Worm (Caenorhabditis elegans): ENCODE measurements around the gene T16G1.6.

The T16G1.6 gene

DNA sequence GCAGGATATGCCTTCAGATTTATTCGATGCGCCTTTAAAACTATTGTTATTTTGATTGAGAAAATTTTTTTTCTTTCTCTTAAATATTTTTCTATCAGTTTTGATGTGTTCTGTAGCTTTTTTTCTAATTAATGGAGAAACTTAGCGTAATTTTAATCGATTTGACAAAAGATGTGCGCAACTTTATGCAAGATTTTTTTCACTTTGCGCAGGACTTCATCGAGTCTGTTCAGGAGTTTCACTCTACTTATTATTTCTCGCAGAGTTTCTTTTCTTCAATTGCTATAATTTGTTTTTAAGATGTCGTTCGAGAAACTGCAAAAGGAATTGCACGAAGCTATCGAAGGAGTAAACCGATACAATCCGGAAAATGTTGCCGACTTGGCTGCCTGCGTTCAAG lies 16.7 kb upstream of the T16G1.6 start, which contains the start of gene eif-3.K:
Gene eif-3.K (plus strand): TSS at position 301 of the 400 bp plus-strand sequence.
- TF ChIP-seq tab-1 (GFP tag; IDR thresholded peaks at IDR 0.05) (no peak), ztf-23 (GFP tag; IDR thresholded peaks at IDR 0.05) (no peak), T22C8.4 (GFP tag; IDR thresholded peaks at IDR 0.05) (no peak), cog-1 (tag; optimal IDR thresholded peaks at IDR 0.05) (no peak), klf-2 (GFP tag; conservative IDR thresholded peaks at IDR 0.05) (no peak), ztf-29 (GFP tag; IDR thresholded peaks at IDR 0.05) (no peak), ref-1 (GFP tag; conservative IDR thresholded peaks at IDR 0.05) (no peak), med-1 (GFP tag; optimal IDR thresholded peaks at IDR 0.05; ENCODE audit: insufficient read depth) (no peak), flt-1 (GFP tag; IDR thresholded peaks at IDR 0.05) (no peak)

DNA sequence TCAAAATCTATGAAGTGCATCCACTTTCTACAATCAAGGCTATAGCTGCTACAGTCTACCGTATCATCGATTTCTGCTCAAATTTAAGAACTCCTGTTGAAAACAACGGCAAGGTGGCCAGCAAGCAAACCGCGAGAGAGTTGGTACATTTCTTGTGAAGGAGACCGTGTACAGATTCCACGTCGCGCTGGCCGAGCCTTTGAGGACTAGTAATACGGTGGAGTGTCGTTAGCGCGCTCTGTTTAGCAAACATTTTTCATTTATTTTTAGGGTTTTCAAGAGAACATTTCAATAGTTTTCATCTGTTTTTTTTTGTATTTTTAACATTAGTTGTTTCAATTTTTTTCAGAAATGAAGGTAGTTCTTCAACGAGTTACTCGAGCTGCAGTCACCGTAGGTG lies 15.3 kb upstream of the T16G1.6 start, which contains the start of gene pqn-68:
Gene pqn-68 (plus strand): TSS at position 350 of the 400 bp plus-strand sequence.
- TF ChIP-seq ztf-23 (GFP tag; IDR thresholded peaks at IDR 0.05): no peak
- TF ChIP-seq klf-2 (GFP tag; conservative IDR thresholded peaks at IDR 0.05): no peak
- no peak for TF ChIP-seq ref-1 (GFP tag; conservative IDR thresholded peaks at IDR 0.05)
- no peak for TF ChIP-seq tab-1 (GFP tag; IDR thresholded peaks at IDR 0.05)
- no peak for TF ChIP-seq ztf-29 (GFP tag; IDR thresholded peaks at IDR 0.05)
- TF ChIP-seq flt-1 (GFP tag; IDR thresholded peaks at IDR 0.05): no peak
- no peak for TF ChIP-seq med-1 (GFP tag; optimal IDR thresholded peaks at IDR 0.05; ENCODE audit: insufficient read depth)
- TF ChIP-seq T22C8.4 (GFP tag; IDR thresholded peaks at IDR 0.05): no peak
- no peak for TF ChIP-seq cog-1 (tag; optimal IDR thresholded peaks at IDR 0.05)

DNA sequence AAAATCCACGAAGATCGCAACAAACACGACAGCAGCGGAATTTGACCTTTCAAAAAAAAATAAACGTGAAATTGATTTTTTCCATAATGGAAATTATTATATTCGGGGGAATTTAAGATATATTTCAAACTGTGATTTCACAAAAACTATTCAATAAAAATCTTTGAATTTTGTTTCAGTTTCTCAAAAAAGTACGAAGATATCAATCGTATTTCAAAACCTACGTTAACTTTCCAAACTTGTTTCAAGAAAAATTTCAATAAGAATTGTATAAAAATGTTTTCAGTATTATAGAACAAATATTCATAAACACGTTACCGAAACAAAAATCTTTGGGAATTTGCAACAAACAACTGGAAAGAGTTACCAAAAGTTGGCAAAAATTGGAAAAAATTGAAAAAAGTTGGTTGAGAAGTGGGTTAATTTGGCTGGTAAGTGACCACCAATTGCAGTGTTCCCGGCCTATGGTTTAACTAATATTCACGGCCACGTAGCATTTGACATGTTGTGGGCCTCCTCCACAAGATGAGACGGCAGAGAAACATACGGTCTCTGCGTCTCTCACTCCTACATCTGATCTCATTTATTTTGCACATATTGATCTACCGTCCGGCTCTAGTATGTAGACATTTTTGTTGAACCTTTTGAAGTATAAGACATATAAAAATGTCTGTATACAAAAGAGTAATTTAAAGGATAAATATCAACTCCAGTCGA lies 14.0 kb upstream of the T16G1.6 start, which contains the start of the genes T16G1.9 and T16G1.18:
Gene T16G1.9 (minus strand): TSS at position 51 of the 717 bp plus-strand sequence.
Gene T16G1.18 (plus strand): TSS at position 493 of the 717 bp plus-strand sequence.
- no peak for TF ChIP-seq klf-2 (GFP tag; conservative IDR thresholded peaks at IDR 0.05)
- peak; percentile 35 for TF ChIP-seq cog-1 (tag; optimal IDR thresholded peaks at IDR 0.05)

DNA sequence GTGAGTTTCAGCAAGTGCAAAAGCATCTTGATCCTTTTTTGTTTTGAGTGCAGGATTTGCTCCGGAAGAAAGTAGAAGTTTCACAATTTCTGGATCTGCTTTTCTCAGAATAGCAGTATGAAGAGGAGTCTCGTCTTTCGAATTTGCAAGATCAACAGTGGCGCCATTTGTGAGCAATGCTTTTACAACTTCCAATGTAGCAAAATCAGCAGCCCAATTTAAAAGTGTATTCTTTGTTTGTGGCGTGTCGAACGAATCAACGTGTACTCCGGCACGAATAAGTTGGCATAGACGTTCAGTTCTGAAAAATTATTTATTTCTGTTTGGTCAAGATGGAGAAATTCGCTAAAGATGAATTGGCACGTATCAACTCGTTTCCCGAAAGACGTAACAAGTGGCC lies 12.6 kb upstream of the T16G1.6 start, which contains the start of gene T16G1.13:
Gene T16G1.13 (plus strand): TSS at position 301 of the 400 bp plus-strand sequence.
- no peak for TF ChIP-seq tab-1 (GFP tag; IDR thresholded peaks at IDR 0.05)
- TF ChIP-seq flt-1 (GFP tag; IDR thresholded peaks at IDR 0.05): no peak
- no peak for TF ChIP-seq T22C8.4 (GFP tag; IDR thresholded peaks at IDR 0.05)

DNA sequence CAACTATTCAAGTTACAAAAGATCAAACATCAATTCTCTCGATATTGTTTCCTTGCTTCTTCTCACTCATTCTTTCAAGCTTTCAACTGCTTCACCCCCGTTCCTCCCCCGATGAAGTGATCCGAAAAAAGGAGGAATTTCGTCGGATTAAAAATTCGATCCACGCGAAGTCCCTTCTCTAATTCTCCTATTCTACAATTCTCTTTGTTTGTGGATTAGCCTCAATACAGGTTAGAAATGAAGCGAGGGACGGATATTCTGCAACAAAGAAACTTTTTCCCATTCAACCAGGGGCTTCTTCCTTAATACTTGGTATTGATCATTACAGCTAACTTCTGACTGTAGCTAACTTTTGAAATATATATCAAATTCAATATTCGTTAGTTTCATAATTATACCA lies 7.8 kb upstream of the T16G1.6 start, which contains the start of gene grl-2:
Gene grl-2 (plus strand): TSS at position 301 of the 400 bp plus-strand sequence.
- no peak for TF ChIP-seq tab-1 (GFP tag; IDR thresholded peaks at IDR 0.05)
- TF ChIP-seq med-1 (GFP tag; optimal IDR thresholded peaks at IDR 0.05; ENCODE audit: insufficient read depth): no peak
- TF ChIP-seq ztf-29 (GFP tag; IDR thresholded peaks at IDR 0.05): no peak
- no peak for TF ChIP-seq klf-2 (GFP tag; conservative IDR thresholded peaks at IDR 0.05)
- no peak for TF ChIP-seq ztf-23 (GFP tag; IDR thresholded peaks at IDR 0.05)
- no peak for TF ChIP-seq cog-1 (tag; optimal IDR thresholded peaks at IDR 0.05)
- no peak for TF ChIP-seq ref-1 (GFP tag; conservative IDR thresholded peaks at IDR 0.05)
- no peak for TF ChIP-seq flt-1 (GFP tag; IDR thresholded peaks at IDR 0.05)
- no peak for TF ChIP-seq T22C8.4 (GFP tag; IDR thresholded peaks at IDR 0.05)

DNA sequence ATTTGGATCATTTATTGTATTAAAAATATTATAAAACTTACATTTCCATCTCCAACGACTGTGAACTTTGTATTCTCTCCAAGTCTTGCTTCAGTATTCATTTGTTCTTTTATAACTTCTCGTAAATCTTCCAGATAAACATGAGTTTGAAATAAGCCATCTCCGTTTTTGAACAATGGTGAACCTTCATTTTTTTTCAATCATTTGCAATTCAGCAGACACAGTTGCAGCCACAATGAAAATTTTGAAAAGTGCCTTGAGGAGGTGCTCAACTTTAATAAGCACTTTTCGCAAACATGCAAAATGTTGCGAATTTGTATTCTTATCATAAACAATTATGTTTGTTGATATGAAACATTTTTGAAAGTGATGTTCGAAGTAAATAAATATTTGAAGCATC lies 7.3 kb upstream of the T16G1.6 start, which contains the start of gene T16G1.3:
Gene T16G1.3 (minus strand): TSS at position 101 of the 400 bp plus-strand sequence.
- TF ChIP-seq cog-1 (tag; optimal IDR thresholded peaks at IDR 0.05) (no peak), T22C8.4 (GFP tag; IDR thresholded peaks at IDR 0.05) (no peak), ref-1 (GFP tag; conservative IDR thresholded peaks at IDR 0.05) (no peak), med-1 (GFP tag; optimal IDR thresholded peaks at IDR 0.05; ENCODE audit: insufficient read depth) (no peak), klf-2 (GFP tag; conservative IDR thresholded peaks at IDR 0.05) (no peak), ztf-29 (GFP tag; IDR thresholded peaks at IDR 0.05) (no peak), flt-1 (GFP tag; IDR thresholded peaks at IDR 0.05) (no peak), tab-1 (GFP tag; IDR thresholded peaks at IDR 0.05) (no peak), ztf-23 (GFP tag; IDR thresholded peaks at IDR 0.05) (no peak)

DNA sequence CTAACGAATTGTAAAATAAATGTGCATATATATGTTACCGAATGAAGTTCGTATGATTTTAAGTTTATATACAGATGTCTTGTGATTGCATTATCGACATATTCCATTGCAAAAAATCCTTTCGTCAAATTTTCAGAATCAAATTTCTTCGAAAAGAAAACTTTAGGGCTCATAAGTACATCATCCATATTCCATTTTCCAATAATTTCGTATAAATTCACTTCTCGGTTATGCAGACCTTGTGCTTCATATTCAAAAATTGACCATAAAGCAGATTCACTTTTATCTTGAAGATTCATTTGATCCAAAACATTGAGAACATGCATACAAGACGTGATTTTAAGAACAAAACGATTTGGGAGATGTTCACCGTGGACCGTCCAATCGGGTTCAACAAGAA lies 6.4 kb upstream of the T16G1.6 start:
- TF ChIP-seq cog-1 (tag; optimal IDR thresholded peaks at IDR 0.05) (no peak), med-1 (GFP tag; optimal IDR thresholded peaks at IDR 0.05; ENCODE audit: insufficient read depth) (no peak), klf-2 (GFP tag; conservative IDR thresholded peaks at IDR 0.05) (no peak), ztf-29 (GFP tag; IDR thresholded peaks at IDR 0.05) (no peak)

DNA sequence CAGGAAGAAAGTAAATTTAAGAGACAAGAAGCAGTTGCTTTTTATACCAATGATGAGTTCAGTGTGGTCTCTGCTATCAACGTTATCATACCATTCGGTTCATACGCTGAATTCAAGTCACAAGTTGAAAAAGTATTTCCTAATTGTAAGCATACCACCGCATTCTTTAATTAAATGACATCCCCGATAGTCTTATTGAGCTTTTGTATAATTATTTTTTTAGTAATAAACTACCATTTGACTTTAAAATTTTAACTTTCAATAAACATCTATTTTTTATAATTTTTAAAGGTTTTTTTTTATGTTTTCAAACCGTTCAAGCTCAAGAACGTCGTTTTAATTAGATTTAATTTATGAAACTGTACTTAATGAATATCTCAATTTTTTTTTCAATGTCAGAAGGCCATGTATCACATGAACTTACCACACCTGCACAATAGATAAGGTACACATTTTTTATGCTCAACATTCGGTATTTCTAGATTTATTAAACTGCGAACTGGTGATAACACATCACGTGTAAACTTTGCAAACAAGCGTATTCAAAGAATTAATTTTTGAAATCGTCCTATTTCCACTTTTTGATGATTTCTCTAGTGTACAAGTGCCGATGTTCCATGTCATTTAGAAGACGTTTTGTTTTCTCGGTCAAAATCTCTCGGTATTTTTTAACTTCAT lies 5.0 kb upstream of the T16G1.6 start, which contains the start of gene T16G1.4:
Gene T16G1.4 (minus strand): TSS at position 51 of the 678 bp plus-strand sequence.
- TF ChIP-seq T22C8.4 (GFP tag; IDR thresholded peaks at IDR 0.05) (no peak), med-1 (GFP tag; optimal IDR thresholded peaks at IDR 0.05; ENCODE audit: insufficient read depth) (no peak), ztf-23 (GFP tag; IDR thresholded peaks at IDR 0.05) (no peak), cog-1 (tag; optimal IDR thresholded peaks at IDR 0.05) (no peak), ref-1 (GFP tag; conservative IDR thresholded peaks at IDR 0.05) (no peak), ztf-29 (GFP tag; IDR thresholded peaks at IDR 0.05) (no peak), flt-1 (GFP tag; IDR thresholded peaks at IDR 0.05) (no peak), tab-1 (GFP tag; IDR thresholded peaks at IDR 0.05) (no peak), klf-2 (GFP tag; conservative IDR thresholded peaks at IDR 0.05) (no peak)

DNA sequence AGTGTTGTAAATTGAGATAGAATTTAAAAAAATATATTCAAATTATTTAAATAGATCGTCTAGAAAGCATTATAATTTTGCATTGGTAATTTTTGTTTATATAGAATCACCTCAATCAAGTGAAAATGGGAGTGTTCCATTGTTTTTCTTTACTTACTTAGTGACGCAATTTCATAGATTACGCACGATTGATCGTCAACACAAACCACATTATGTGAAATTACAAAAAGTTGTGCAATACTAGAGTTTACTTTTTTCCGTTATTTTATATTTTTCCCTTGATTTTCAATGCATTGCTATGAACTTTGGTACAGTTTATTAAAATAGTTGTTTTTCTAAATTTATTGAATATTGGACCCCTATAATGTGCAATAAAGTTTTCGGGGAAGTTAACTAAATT lies 2.5 kb upstream of the T16G1.6 start, which contains the start of gene T16G1.5:
Gene T16G1.5 (minus strand): TSS at position 119 of the 400 bp plus-strand sequence.
- TF ChIP-seq cog-1 (tag; optimal IDR thresholded peaks at IDR 0.05) (no peak), ztf-23 (GFP tag; IDR thresholded peaks at IDR 0.05) (no peak), tab-1 (GFP tag; IDR thresholded peaks at IDR 0.05) (no peak), ref-1 (GFP tag; conservative IDR thresholded peaks at IDR 0.05) (no peak), T22C8.4 (GFP tag; IDR thresholded peaks at IDR 0.05) (no peak), ztf-29 (GFP tag; IDR thresholded peaks at IDR 0.05) (no peak), flt-1 (GFP tag; IDR thresholded peaks at IDR 0.05) (no peak)

Data from whole organism, midembryonic.